Worm (Caenorhabditis elegans) whole organism, L3 larva: ENCODE measurements around the gene rpl-38.

Experiments
- R02D3.7 ChIP-seq: fragments of 150-350 bp; optimal IDR thresholded peaks from 2 replicates; lab custom pipeline; 2014; ENCODE audit warnings: missing biosample characterization, missing genetic modification characterization
- aly-2 ChIP-seq: fragments of 150-350 bp; optimal IDR thresholded peaks from 2 replicates; lab custom pipeline; 2014; ENCODE audit warnings: missing biosample characterization, missing genetic modification characterization
- ceh-16 ChIP-seq: sonication (generic microtip); optimal IDR thresholded peaks from 2 replicates; lab custom pipeline; 2017; ENCODE audit warnings: missing biosample characterization, missing genetic modification characterization
- ceh-82 ChIP-seq: fragments of 150-350 bp; optimal IDR thresholded peaks from 2 replicates; lab custom pipeline; 2014; ENCODE audit warnings: missing biosample characterization, missing genetic modification characterization
- daf-12 ChIP-seq: fragments of 150-350 bp; optimal IDR thresholded peaks from 2 replicates; lab custom pipeline; 2014; ENCODE audit warnings: missing biosample characterization, missing genetic modification reagents, missing genetic modification characterization
- egl-5 ChIP-seq: fragments of 150-350 bp; optimal IDR thresholded peaks from 2 replicates; lab custom pipeline; 2017; ENCODE audit warnings: missing biosample characterization, missing genetic modification reagents, missing genetic modification characterization, inconsistent platforms
- elt-2 ChIP-seq: sonication (generic microtip); optimal IDR thresholded peaks from 2 replicates; lab custom pipeline; 2016; ENCODE audit warnings: missing genetic modification reagents, mild to moderate bottlenecking, missing genetic modification characterization, missing compliant biosample characterization
- elt-3 ChIP-seq, 3 experiments: fragments of 150-350 bp in 1 of 3; sonication (generic microtip) in 2 of 3; optimal IDR thresholded peaks; 2 replicates in 2 of 3; 4 replicates in 1 of 3; lab custom pipeline; 2014 to 2017; ENCODE audit warnings: missing biosample characterization in 3 of 3, missing genetic modification characterization in 3 of 3
- eor-1 ChIP-seq, 2 experiments: fragments of 150-350 bp; optimal IDR thresholded peaks; 2 replicates each; lab custom pipeline; 2014 to 2018; ENCODE audit warnings: missing biosample characterization in 2 of 2, missing genetic modification characterization in 2 of 2
- fkh-2 ChIP-seq: fragments of 150-350 bp; optimal IDR thresholded peaks from 2 replicates; lab custom pipeline; 2014; ENCODE audit warnings: missing biosample characterization, missing genetic modification reagents, missing genetic modification characterization
- fos-1 ChIP-seq: fragments of 150-350 bp; optimal IDR thresholded peaks from 2 replicates; lab custom pipeline; 2014; ENCODE audit warnings: missing biosample characterization, missing genetic modification characterization
- hmg-11 ChIP-seq: sonication (generic microtip); optimal IDR thresholded peaks from 2 replicates; lab custom pipeline; 2016; ENCODE audit warnings: missing genetic modification characterization, missing compliant biosample characterization
- jun-1 ChIP-seq: fragments of 150-350 bp; optimal IDR thresholded peaks from 2 replicates; lab custom pipeline; 2014; ENCODE audit warnings: missing biosample characterization, missing genetic modification reagents, missing genetic modification characterization
- lin-15B ChIP-seq: fragments of 150-350 bp; optimal IDR thresholded peaks from 2 replicates; lab custom pipeline; 2014; ENCODE audit warnings: missing biosample characterization, missing genetic modification characterization
- lin-39 ChIP-seq: fragments of 150-350 bp; optimal IDR thresholded peaks from 2 replicates; lab custom pipeline; 2018; ENCODE audit warnings: missing biosample characterization, missing genetic modification reagents, missing genetic modification characterization
- lsy-12 ChIP-seq: sonication (generic microtip); optimal IDR thresholded peaks from 2 replicates; lab custom pipeline; 2016; ENCODE audit warnings: mild to moderate bottlenecking, missing genetic modification characterization, missing compliant biosample characterization
- mdl-1 ChIP-seq: fragments of 150-350 bp; optimal IDR thresholded peaks from 2 replicates; lab custom pipeline; 2014; ENCODE audit warnings: missing biosample characterization, missing genetic modification characterization
- mml-1 ChIP-seq: fragments of 150-350 bp; sonication (generic microtip); optimal IDR thresholded peaks from 3 replicates; lab custom pipeline; 2014; ENCODE audit warnings: missing biosample characterization, missing genetic modification characterization
- nfya-1 ChIP-seq: sonication (generic microtip); optimal IDR thresholded peaks from 2 replicates; lab custom pipeline; 2017; ENCODE audit warnings: missing genetic modification characterization, mild to moderate bottlenecking, missing compliant biosample characterization, antibody characterized with exemption, moderate library complexity; ENCODE audit not compliant: insufficient read depth
- nhr-11 ChIP-seq: fragments of 150-350 bp; optimal IDR thresholded peaks from 2 replicates; lab custom pipeline; 2014; ENCODE audit warnings: missing biosample characterization, missing genetic modification characterization
- nhr-12 ChIP-seq: fragments of 150-350 bp; optimal IDR thresholded peaks from 2 replicates; lab custom pipeline; 2014; ENCODE audit warnings: missing biosample characterization, missing genetic modification characterization
- nhr-23 ChIP-seq: fragments of 150-350 bp; optimal IDR thresholded peaks from 2 replicates; lab custom pipeline; 2014; ENCODE audit warnings: missing biosample characterization, missing genetic modification reagents, missing genetic modification characterization
- nhr-28 ChIP-seq: fragments of 150-350 bp; optimal IDR thresholded peaks from 2 replicates; lab custom pipeline; 2014; ENCODE audit warnings: missing biosample characterization, missing genetic modification characterization
- nhr-43 ChIP-seq: sonication (generic microtip); optimal IDR thresholded peaks from 2 replicates; lab custom pipeline; 2016; ENCODE audit warnings: mild to moderate bottlenecking, missing genetic modification characterization, missing compliant biosample characterization; ENCODE audit not compliant: poor library complexity, severe bottlenecking
- pha-4 ChIP-seq: fragments of 150-350 bp; optimal IDR thresholded peaks from 2 replicates; lab custom pipeline; 2014; ENCODE audit warnings: missing biosample characterization, missing genetic modification reagents, missing genetic modification characterization
- pqm-1 ChIP-seq: fragments of 150-350 bp; optimal IDR thresholded peaks from 2 replicates; lab custom pipeline; 2017; ENCODE audit warnings: missing biosample characterization, missing genetic modification characterization, inconsistent platforms
- skn-1 ChIP-seq: fragments of 150-350 bp; optimal IDR thresholded peaks from 2 replicates; lab custom pipeline; 2014; ENCODE audit warnings: missing biosample characterization, missing genetic modification characterization
- tbx-2 ChIP-seq: sonication (generic microtip); optimal IDR thresholded peaks from 2 replicates; lab custom pipeline; 2016; ENCODE audit warnings: mild to moderate bottlenecking, missing genetic modification characterization, missing compliant biosample characterization
- unc-39 ChIP-seq: sonication (generic microtip); optimal IDR thresholded peaks from 4 replicates; lab custom pipeline; 2017; ENCODE audit warnings: missing biosample characterization, missing genetic modification characterization
- unc-62 ChIP-seq: fragments of 150-350 bp; sonication (generic microtip); optimal IDR thresholded peaks from 4 replicates; lab custom pipeline; 2014; ENCODE audit warnings: missing biosample characterization, missing genetic modification reagents, missing genetic modification characterization
- zag-1 ChIP-seq: fragments of 150-350 bp; optimal IDR thresholded peaks from 2 replicates; lab custom pipeline; 2014; ENCODE audit warnings: missing biosample characterization, missing genetic modification characterization
- ztf-4 ChIP-seq: fragments of 150-350 bp; optimal IDR thresholded peaks from 2 replicates; lab custom pipeline; 2014; ENCODE audit warnings: missing biosample characterization, missing genetic modification characterization

rpl-38 gene

ce11 chrV:15515365-15515764 lies 3.4 kb downstream of the rpl-38 start:
- TF ChIP-seq pqm-1 (tag; lab: Kevin White, UChicago) = peak; percentile 54
- TF ChIP-seq unc-62 (GFP tag; lab: Kevin White, UChicago) = no peak
- peak; percentile 36 for TF ChIP-seq elt-2
- no peak for TF ChIP-seq fkh-2 (tag; lab: Kevin White, UChicago)
- no peak for TF ChIP-seq pha-4 (tag; lab: Kevin White, UChicago)

ce11 chrV:15516476-15516875 lies 4.5 kb downstream of the rpl-38 start:
- TF ChIP-seq hmg-11 = no peak
- TF ChIP-seq nhr-11 (tag; lab: Kevin White, UChicago) = no peak
- TF ChIP-seq pqm-1 (tag; lab: Kevin White, UChicago) = no peak
- TF ChIP-seq unc-62 (GFP tag; lab: Kevin White, UChicago) = no peak
- no peak for TF ChIP-seq nfya-1 (tag; lab: Kevin White, UChicago)
- TF ChIP-seq elt-2 = no peak
- no peak for TF ChIP-seq skn-1 (tag; lab: Kevin White, UChicago)
- no peak for TF ChIP-seq mml-1
- no peak for TF ChIP-seq tbx-2 (tag; lab: Kevin White, UChicago)
- no peak for TF ChIP-seq nhr-23 (tag; lab: Kevin White, UChicago)
- TF ChIP-seq zag-1 (tag; lab: Kevin White, UChicago) = no peak
- TF ChIP-seq ceh-16 (tag; lab: Kevin White, UChicago) = no peak
- TF ChIP-seq R02D3.7 (tag; lab: Kevin White, UChicago) = no peak
- no peak for TF ChIP-seq fkh-2 (tag; lab: Kevin White, UChicago)
- TF ChIP-seq, all 47 proteins: peak for 0

DNA sequence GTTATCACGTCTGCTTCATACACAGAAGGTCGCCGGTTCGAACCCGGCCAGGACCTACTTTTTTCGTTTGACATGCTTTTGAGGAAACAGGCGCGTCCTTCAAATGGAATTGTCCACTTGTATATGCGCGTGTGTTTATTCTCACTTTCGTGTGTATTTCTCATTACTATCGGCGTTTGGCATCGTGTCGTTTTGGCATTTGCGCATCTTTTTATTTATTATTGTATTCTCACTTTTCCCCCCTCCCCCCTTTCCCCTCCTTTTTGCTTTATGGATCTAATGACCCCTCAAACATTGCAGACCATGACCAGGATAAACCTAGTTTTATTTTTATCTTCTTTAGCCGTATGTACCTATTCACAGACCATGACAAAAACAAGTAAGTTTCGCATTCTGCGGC lies 5.4 kb downstream of the rpl-38 start, which contains the start of gene F21A3.3:
Gene F21A3.3 (plus strand): TSS at position 301 of the 400 bp plus-strand sequence.
- no peak for TF ChIP-seq pqm-1 (tag; lab: Kevin White, UChicago)
- TF ChIP-seq ztf-4 = no peak
- TF ChIP-seq mml-1 = no peak
- TF ChIP-seq nfya-1 (tag; lab: Kevin White, UChicago) = no peak
- TF ChIP-seq egl-5 (tag; lab: Kevin White, UChicago) = no peak
- TF ChIP-seq nhr-43 (tag; lab: Kevin White, UChicago) = no peak
- no peak for TF ChIP-seq unc-62 (GFP tag; lab: Kevin White, UChicago)
- TF ChIP-seq nhr-28 = no peak
- TF ChIP-seq eor-1 (tag; optimal IDR thresholded peaks at IDR 0.05; lab: Kevin White, UChicago) = no peak
- no peak for TF ChIP-seq skn-1 (tag; lab: Kevin White, UChicago)

DNA sequence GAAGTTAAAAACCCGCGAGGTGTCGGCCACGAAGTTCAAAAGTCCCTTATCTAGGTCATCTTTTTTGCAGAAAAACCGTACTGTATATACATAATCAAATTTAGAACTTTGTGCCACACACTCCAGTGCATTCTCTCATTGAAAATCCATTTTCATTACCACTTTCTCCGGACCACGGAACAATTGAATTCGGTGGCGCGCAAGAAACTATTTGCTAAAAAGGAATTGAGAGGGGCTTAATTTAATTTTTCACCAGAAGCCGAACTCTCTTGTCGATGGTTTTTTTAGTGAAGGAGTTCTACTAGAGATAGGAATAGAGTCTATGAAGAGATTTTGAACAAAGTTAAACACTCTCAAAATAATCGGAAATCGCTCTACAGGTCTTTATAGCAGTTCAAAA lies 7.9 kb downstream of the rpl-38 start:
- TF ChIP-seq jun-1 (tag; lab: Kevin White, UChicago) (no peak), fkh-2 (tag; lab: Kevin White, UChicago) (no peak), mdl-1 (tag; lab: Kevin White, UChicago) (no peak), nhr-12 (no peak), ztf-4 (no peak), pqm-1 (tag; lab: Kevin White, UChicago) (no peak), lin-15B (no peak), nhr-43 (tag; lab: Kevin White, UChicago) (no peak)

ce11 chrV:15520398-15520797 lies 8.4 kb downstream of the rpl-38 start:
- peak; percentile 11 for TF ChIP-seq lin-39 (tag; lab: Kevin White, UChicago)
- TF ChIP-seq fos-1 = no peak

DNA sequence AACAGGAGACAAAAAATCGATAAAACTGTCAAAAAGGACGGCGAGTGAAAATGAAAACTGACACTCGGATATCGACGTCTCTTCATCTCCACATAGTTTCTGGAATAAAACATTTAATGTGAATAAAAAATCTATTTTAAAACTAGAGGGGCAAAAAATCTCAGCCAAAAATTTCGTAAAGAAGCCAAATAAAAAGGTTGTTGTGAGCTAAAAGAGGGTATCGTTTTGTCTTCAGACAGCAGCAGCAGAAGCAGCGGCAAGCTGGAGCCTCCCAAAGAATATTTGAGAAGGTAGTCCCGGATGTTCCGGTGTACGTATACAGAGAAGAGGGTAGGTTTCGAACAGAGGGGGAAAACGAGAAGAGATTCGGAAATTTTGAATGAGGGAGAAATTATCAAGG lies 10.0 kb downstream of the rpl-38 start, which contains the start of gene lgc-31:
Gene lgc-31 (minus strand): TSS at position 101 of the 400 bp plus-strand sequence.
- TF ChIP-seq aly-2 (tag; lab: Kevin White, UChicago) (no peak), ceh-82 (tag; lab: Kevin White, UChicago) (no peak), R02D3.7 (tag; lab: Kevin White, UChicago) (no peak), ztf-4 (no peak), daf-12 (tag; lab: Kevin White, UChicago) (no peak), pqm-1 (tag; lab: Kevin White, UChicago) (no peak), skn-1 (tag; lab: Kevin White, UChicago) (no peak), elt-3 (tag; optimal IDR thresholded peaks at IDR 0.05; lab: Kevin White, UChicago) (no peak), lin-39 (tag; lab: Kevin White, UChicago) (no peak), mdl-1 (tag; lab: Kevin White, UChicago) (no peak), lsy-12 (tag; lab: Kevin White, UChicago) (no peak), unc-39 (no peak), nhr-11 (tag; lab: Kevin White, UChicago) (no peak), lin-15B (no peak)
